Fruit fly (Drosophila melanogaster) whole organism, embryonic: ENCODE data around the gene CG9581.
"Not testable (repeated sequence)": the region's sequence is repeated elsewhere in the genome, so short reads cannot be mapped to it uniquely, and the experiment has no call there.

Source experiments
- CG10462 ChIP-seq: fragments of 200-800 bp; sonication (Bioruptor generic); optimal IDR thresholded peaks from 2 replicates; lab custom pipeline; 2016; ENCODE audit warnings: missing biosample characterization, missing genetic modification characterization
- CG11560 ChIP-seq: fragments of 200-800 bp; sonication (Bioruptor generic); IDR thresholded peaks from 3 replicates; pipeline ENCODE4 v1.3.6; 2022; ENCODE audit warnings: missing biosample characterization, missing genetic modification characterization
- CG12391 ChIP-seq: fragments of 200-800 bp; sonication (Bioruptor generic); optimal IDR thresholded peaks from 3 replicates; lab custom pipeline; 2018; ENCODE audit warnings: missing biosample characterization, mild to moderate bottlenecking, missing genetic modification characterization, moderate library complexity
- CG12769 ChIP-seq: fragments of 200-800 bp; sonication (Bioruptor generic); optimal IDR thresholded peaks from 2 replicates; lab custom pipeline; 2019; ENCODE audit warnings: missing biosample characterization, mild to moderate bottlenecking, missing genetic modification characterization, moderate library complexity
- CG13424 ChIP-seq: fragments of 200-800 bp; sonication (Bioruptor generic); optimal IDR thresholded peaks from 2 replicates; lab custom pipeline; 2019; ENCODE audit warnings: missing biosample characterization, mild to moderate bottlenecking, missing genetic modification characterization, moderate library complexity
- CG15601 ChIP-seq: fragments of 200-800 bp; sonication (Bioruptor generic); optimal IDR thresholded peaks from 3 replicates; lab custom pipeline; 2019; ENCODE audit warnings: missing biosample characterization, mild to moderate bottlenecking, missing genetic modification characterization, moderate library complexity
- CG18764 ChIP-seq: fragments of 200-800 bp; sonication (Bioruptor generic); optimal IDR thresholded peaks from 3 replicates; lab custom pipeline; 2016; ENCODE audit warnings: missing biosample characterization, missing genetic modification characterization
- CG2116 ChIP-seq: fragments of 200-800 bp; sonication (Bioruptor generic); optimal IDR thresholded peaks from 3 replicates; lab custom pipeline; 2018; ENCODE audit warnings: missing biosample characterization, mild to moderate bottlenecking, missing genetic modification characterization
- CG4404 ChIP-seq: fragments of 200-800 bp; sonication (Bioruptor generic); IDR thresholded peaks from 2 replicates; pipeline ENCODE4 v1.3.6; 2022; ENCODE audit warnings: missing biosample characterization, missing genetic modification characterization
- CG6683 ChIP-seq: fragments of 200-800 bp; sonication (Bioruptor generic); optimal IDR thresholded peaks from 2 replicates; lab custom pipeline; 2017; ENCODE audit warnings: missing biosample characterization, mild to moderate bottlenecking, missing genetic modification characterization, missing genetic modification reagents
- CG6813 ChIP-seq: fragments of 200-800 bp; sonication (Bioruptor generic); optimal IDR thresholded peaks from 2 replicates; lab custom pipeline; 2017; ENCODE audit warnings: missing biosample characterization, missing genetic modification characterization, mild to moderate bottlenecking, moderate library complexity, missing genetic modification reagents
- CG8388 ChIP-seq: fragments of 200-800 bp; sonication (Bioruptor generic); optimal IDR thresholded peaks from 2 replicates; lab custom pipeline; 2019; ENCODE audit warnings: missing biosample characterization, mild to moderate bottlenecking, missing genetic modification characterization, moderate library complexity
- Hmx ChIP-seq: fragments of 200-800 bp; sonication (Bioruptor generic); optimal IDR thresholded peaks from 2 replicates; lab custom pipeline; 2016; ENCODE audit warnings: missing biosample characterization, missing genetic modification characterization
- Nf-YA ChIP-seq: fragments of 200-800 bp; sonication (Bioruptor generic); IDR thresholded peaks from 2 replicates; pipeline ENCODE4 v1.3.6; 2022; ENCODE audit warnings: missing biosample characterization, missing genetic modification characterization
- Nf-YB ChIP-seq: fragments of 200-800 bp; sonication (Bioruptor generic); optimal IDR thresholded peaks from 3 replicates; lab custom pipeline; 2019; ENCODE audit warnings: missing biosample characterization, mild to moderate bottlenecking, missing genetic modification characterization, moderate library complexity
- Ravus ChIP-seq: fragments of 200-800 bp; sonication (Bioruptor generic); IDR thresholded peaks from 2 replicates; pipeline ENCODE4 v1.3.6; 2022; ENCODE audit warnings: missing biosample characterization, missing genetic modification characterization
- Xrp1 ChIP-seq: fragments of 200-800 bp; sonication (Bioruptor generic); IDR thresholded peaks from 2 replicates; pipeline ENCODE4 v1.3.6; 2022; ENCODE audit warnings: missing biosample characterization, missing genetic modification characterization
- amos ChIP-seq: fragments of 200-800 bp; sonication (Bioruptor generic); IDR thresholded peaks from 2 replicates; pipeline ENCODE4 v1.3.6; 2022; ENCODE audit warnings: missing biosample characterization, missing genetic modification characterization; ENCODE audit not compliant: partially characterized antibody
- ap ChIP-seq: fragments of 200-800 bp; sonication (Bioruptor generic); IDR thresholded peaks from 2 replicates; pipeline ENCODE4 v1.3.6; 2022; ENCODE audit warnings: missing biosample characterization, missing genetic modification characterization
- ewg ChIP-seq: fragments of 200-800 bp; sonication (Bioruptor generic); optimal IDR thresholded peaks from 3 replicates; lab custom pipeline; 2017; ENCODE audit warnings: mild to moderate bottlenecking, missing biosample characterization, missing genetic modification reagents, missing genetic modification characterization
- gcm ChIP-seq: fragments of 200-800 bp; sonication (Bioruptor generic); optimal IDR thresholded peaks from 2 replicates; lab custom pipeline; 2019; ENCODE audit warnings: missing biosample characterization, mild to moderate bottlenecking, missing genetic modification characterization, moderate library complexity
- gsb-n ChIP-seq: fragments of 200-800 bp; sonication (Bioruptor generic); optimal IDR thresholded peaks from 3 replicates; lab custom pipeline; 2018; ENCODE audit warnings: missing biosample characterization, mild to moderate bottlenecking, missing genetic modification characterization
- knrl ChIP-seq: fragments of 200-800 bp; sonication (Bioruptor generic); IDR thresholded peaks from 3 replicates; pipeline ENCODE4 v1.3.6; 2022; ENCODE audit warnings: missing biosample characterization, missing genetic modification characterization; ENCODE audit not compliant: partially characterized antibody
- org-1 ChIP-seq: fragments of 200-800 bp; sonication (Bioruptor generic); optimal IDR thresholded peaks from 2 replicates; lab custom pipeline; 2017; ENCODE audit warnings: missing biosample characterization, missing genetic modification characterization
- run ChIP-seq: fragments of 200-800 bp; sonication (Bioruptor generic); optimal IDR thresholded peaks from 3 replicates; lab custom pipeline; 2018; ENCODE audit warnings: missing biosample characterization, mild to moderate bottlenecking, missing genetic modification characterization
- sr ChIP-seq: fragments of 200-800 bp; sonication (Bioruptor generic); IDR thresholded peaks from 3 replicates; pipeline ENCODE4 v1.3.6; 2022; ENCODE audit warnings: missing biosample characterization, missing genetic modification characterization
- toy ChIP-seq: fragments of 200-800 bp; sonication (Bioruptor generic); IDR thresholded peaks from 2 replicates; pipeline ENCODE4 v1.3.6; 2022; ENCODE audit warnings: missing biosample characterization, missing genetic modification characterization
- trh ChIP-seq: fragments of 200-800 bp; sonication (Bioruptor generic); optimal IDR thresholded peaks from 2 replicates; lab custom pipeline; 2016; ENCODE audit warnings: missing biosample characterization, missing genetic modification characterization
- tx ChIP-seq: fragments of 200-800 bp; sonication (Bioruptor generic); optimal IDR thresholded peaks from 2 replicates; lab custom pipeline; 2016; ENCODE audit warnings: missing biosample characterization, missing genetic modification characterization
- unpg ChIP-seq: fragments of 200-800 bp; sonication (Bioruptor generic); optimal IDR thresholded peaks from 3 replicates; lab custom pipeline; 2018; ENCODE audit warnings: missing biosample characterization, mild to moderate bottlenecking, missing genetic modification characterization, moderate library complexity

CG9581 gene

DNA sequence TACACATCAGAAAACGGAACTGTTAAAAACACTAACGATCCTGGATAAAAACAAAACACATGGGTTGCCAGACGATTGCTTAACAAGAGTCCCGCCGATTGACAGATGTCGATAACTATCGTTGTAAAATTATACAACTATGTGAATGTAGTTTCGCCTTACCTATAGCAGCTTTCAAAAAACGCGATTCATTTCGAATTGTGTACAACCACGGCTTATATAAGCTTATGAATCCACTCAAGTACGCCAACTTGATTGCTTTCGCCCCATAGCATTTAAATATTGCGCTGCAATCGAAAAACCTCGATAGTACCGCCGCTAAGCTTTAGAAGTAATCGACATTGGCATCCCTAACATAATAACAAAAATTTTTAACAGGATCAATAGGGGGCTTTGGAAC is at the start of gene CG9581, which contains the start of gene CG9578 (continued):
- TF ChIP-seq knrl, result peak; percentile 75; the same call in 2 of the 3 replicates
- TF ChIP-seq CG8388 (GFP tag; lab: Kevin White, UChicago), result no peak
- TF ChIP-seq Nf-YB (GFP tag; lab: Kevin White, UChicago), result no peak
- no peak for TF ChIP-seq unpg (GFP tag; lab: Kevin White, UChicago)
- TF ChIP-seq run (tag; lab: Kevin White, UChicago), result no peak
- no peak for TF ChIP-seq CG12769 (tag; lab: Kevin White, UChicago)
- peak; percentile 83 for TF ChIP-seq CG2116 (GFP tag; lab: Kevin White, UChicago)
- TF ChIP-seq toy (GFP tag; lab: Robert Waterston, UW), result no peak
- no peak for TF ChIP-seq gsb-n (tag; lab: Kevin White, UChicago)
- TF ChIP-seq Hmx, result no peak
- no peak for TF ChIP-seq trh (GFP tag; lab: Kevin White, UChicago)
- no peak for TF ChIP-seq ap (GFP tag; lab: Robert Waterston, UW)
- TF ChIP-seq tx (GFP tag; lab: Kevin White, UChicago), result no peak
- no peak for TF ChIP-seq CG12391 (tag; lab: Kevin White, UChicago)
- TF ChIP-seq Ravus (GFP tag; lab: Robert Waterston, UW), result no peak
- TF ChIP-seq, all 482 proteins: peak for 63

DNA sequence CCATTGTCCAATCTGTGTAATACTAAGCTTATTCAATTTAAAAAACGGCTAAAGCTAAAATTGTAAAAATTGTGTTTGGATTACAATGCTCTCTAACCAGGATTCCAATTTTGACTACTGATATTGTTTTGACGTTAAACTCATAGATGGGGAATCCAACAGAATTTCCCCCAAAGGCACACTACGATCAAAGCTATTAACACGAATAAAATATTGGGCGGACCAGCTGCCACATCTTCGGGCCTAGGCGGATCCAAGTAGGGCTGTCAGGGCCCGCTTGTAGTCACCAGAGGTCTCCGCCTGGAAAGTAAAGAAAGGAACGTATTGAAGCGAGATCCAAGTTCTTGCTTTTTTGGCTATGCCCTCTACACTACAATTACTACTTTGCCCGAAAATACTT is 47.4 kb upstream of the CG9581 start, which contains the start of gene SdicC:
Gene SdicC (minus strand): TSS at position 101 of the 400 bp plus-strand sequence.
- TF ChIP-seq CG13424 (tag; lab: Kevin White, UChicago); gcm (GFP tag; lab: Kevin White, UChicago); CG18764 (GFP tag; lab: Kevin White, UChicago): not testable (repeated sequence)

DNA sequence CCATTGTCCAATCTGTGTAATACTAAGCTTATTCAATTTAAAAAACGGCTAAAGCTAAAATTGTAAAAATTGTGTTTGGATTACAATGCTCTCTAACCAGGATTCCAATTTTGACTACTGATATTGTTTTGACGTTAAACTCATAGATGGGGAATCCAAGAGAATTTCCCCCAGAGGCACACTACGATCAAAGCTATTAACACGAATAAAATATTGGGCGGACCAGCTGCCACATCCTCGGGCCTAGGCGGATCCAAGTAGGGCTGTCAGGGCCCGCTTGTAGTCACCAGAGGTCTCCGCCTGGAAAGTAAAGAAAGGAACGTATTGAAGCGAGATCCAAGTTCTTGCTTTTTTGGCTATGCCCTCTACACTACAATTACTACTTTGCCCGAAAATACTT is 39.7 kb upstream of the CG9581 start, which contains the start of gene SdicB:
Gene SdicB (minus strand): TSS at position 101 of the 400 bp plus-strand sequence.
- not testable (repeated sequence) for TF ChIP-seq CG4404 (GFP tag; lab: Robert Waterston, UW); CG6683 (GFP tag; lab: Kevin White, UChicago); CG11560 (tag; lab: Robert Waterston, UW)
- TF ChIP-seq, all 482 proteins: peak for 0; not testable (repeated sequence) for 482

DNA sequence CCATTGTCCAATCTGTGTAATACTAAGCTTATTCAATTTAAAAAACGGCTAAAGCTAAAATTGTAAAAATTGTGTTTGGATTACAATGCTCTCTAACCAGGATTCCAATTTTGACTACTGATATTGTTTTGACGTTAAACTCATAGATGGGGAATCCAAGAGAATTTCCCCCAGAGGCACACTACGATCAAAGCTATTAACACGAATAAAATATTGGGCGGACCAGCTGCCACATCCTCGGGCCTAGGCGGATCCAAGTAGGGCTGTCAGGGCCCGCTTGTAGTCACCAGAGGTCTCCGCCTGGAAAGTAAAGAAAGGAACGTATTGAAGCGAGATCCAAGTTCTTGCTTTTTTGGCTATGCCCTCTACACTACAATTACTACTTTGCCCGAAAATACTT is 32.1 kb upstream of the CG9581 start, which contains the start of gene SdicA:
Gene SdicA (minus strand): TSS at position 101 of the 400 bp plus-strand sequence.
- not testable (repeated sequence) for TF ChIP-seq ewg, org-1, CG6813 (GFP tag; lab: Kevin White, UChicago)
- TF ChIP-seq, all 482 proteins: peak for 0; not testable (repeated sequence) for 482

DNA sequence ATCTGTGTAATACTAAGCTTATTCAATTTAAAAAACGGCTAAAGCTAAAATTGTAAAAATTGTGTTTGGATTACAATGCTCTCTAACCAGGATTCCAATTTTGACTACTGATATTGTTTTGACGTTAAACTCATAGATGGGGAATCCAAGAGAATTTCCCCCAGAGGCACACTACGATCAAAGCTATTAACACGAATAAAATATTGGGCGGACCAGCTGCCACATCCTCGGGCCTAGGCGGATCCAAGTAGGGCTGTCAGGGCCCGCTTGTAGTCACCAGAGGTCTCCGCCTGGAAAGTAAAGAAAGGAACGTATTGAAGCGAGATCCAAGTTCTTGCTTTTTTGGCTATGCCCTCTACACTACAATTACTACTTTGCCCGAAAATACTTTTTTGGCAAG is 24.3 kb upstream of the CG9581 start, which contains the start of gene Sdic3:
Gene Sdic3 (minus strand): TSS at position 101 of the 400 bp plus-strand sequence.
- not testable (repeated sequence) for TF ChIP-seq Nf-YA (GFP tag; lab: Robert Waterston, UW); amos (GFP tag; lab: Robert Waterston, UW); CG10462 (GFP tag; lab: Kevin White, UChicago)

DNA sequence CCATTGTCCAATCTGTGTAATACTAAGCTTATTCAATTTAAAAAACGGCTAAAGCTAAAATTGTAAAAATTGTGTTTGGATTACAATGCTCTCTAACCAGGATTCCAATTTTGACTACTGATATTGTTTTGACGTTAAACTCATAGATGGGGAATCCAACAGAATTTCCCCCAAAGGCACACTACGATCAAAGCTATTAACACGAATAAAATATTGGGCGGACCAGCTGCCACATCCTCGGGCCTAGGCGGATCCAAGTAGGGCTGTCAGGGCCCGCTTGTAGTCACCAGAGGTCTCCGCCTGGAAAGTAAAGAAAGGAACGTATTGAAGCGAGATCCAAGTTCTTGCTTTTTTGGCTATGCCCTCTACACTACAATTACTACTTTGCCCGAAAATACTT is 16.6 kb upstream of the CG9581 start, which contains the start of gene Sdic2:
Gene Sdic2 (minus strand): TSS at position 101 of the 400 bp plus-strand sequence.
- TF ChIP-seq Xrp1; CG15601 (tag; lab: Kevin White, UChicago); sr (GFP tag; lab: Robert Waterston, UW): not testable (repeated sequence)
- TF ChIP-seq, all 482 proteins: peak for 0; not testable (repeated sequence) for 482
